Fruit fly (Drosophila melanogaster): ENCODE results near the gene CG7968.

DNA sequence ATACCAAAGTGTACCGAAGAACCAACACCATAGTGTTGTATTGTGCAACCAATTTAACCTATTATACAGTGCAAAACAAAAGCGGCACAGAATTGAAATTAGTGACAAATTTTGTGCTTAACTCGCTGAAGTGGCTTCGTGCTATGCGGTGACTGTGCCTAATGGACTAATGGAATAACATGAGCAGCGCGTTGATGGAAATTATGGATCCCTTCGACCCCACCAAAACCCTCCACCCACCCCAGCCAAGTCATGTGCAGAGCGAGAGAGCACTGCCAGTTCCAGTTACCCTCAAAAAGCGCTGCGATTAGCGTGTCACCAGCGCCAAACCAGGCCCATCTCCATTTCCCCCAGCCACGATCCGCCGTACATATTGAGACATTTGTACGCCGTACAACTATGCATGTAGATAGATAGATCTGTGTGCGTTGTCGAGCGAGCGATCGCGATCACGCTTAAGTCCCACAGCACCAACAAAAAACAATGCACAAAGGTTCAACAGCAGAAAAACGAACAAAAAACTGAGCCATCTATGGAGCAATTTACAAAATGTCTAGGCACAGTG lies 47.0 kb upstream of the CG7968 start:
- TF ChIP-seq ovo (GFP tag; optimal IDR thresholded peaks at IDR 0.05): no peak
- TF ChIP-seq toe (GFP tag; optimal IDR thresholded peaks at IDR 0.05): no peak
- TF ChIP-seq tj (GFP tag; optimal IDR thresholded peaks at IDR 0.05): no peak

Measured in whole organism, adult.